Fruit fly (Drosophila melanogaster) whole organism, embryonic: ENCODE data around the gene drongo.

Source experiments
- Awh ChIP-seq: fragments of 200-800 bp; sonication (Bioruptor generic); IDR thresholded peaks from 2 replicates; pipeline ENCODE4, ENCODE4 v1.3.6; 2022; ENCODE audit warnings: missing biosample characterization, missing genetic modification characterization
- CG10321 ChIP-seq: fragments of 200-800 bp; sonication (Bioruptor generic); IDR thresholded peaks from 2 replicates; pipeline ENCODE4 v1.3.6; 2022; ENCODE audit warnings: missing biosample characterization, missing genetic modification characterization
- CG11085 ChIP-seq: fragments of 200-800 bp; sonication (Bioruptor generic); IDR thresholded peaks from 2 replicates; pipeline ENCODE4 v1.3.6; 2022; ENCODE audit warnings: missing biosample characterization, missing genetic modification characterization
- CG12219 ChIP-seq: fragments of 200-800 bp; sonication (Bioruptor generic); optimal IDR thresholded peaks from 3 replicates; lab custom pipeline; 2018; ENCODE audit warnings: missing biosample characterization, mild to moderate bottlenecking, missing genetic modification characterization
- CG1233 ChIP-seq: fragments of 200-800 bp; sonication (Bioruptor generic); optimal IDR thresholded peaks from 4 replicates; lab custom pipeline; 2018; ENCODE audit warnings: missing biosample characterization, mild to moderate bottlenecking, missing genetic modification characterization
- CG12391 ChIP-seq: fragments of 200-800 bp; sonication (Bioruptor generic); optimal IDR thresholded peaks from 3 replicates; lab custom pipeline; 2018; ENCODE audit warnings: missing biosample characterization, mild to moderate bottlenecking, missing genetic modification characterization, moderate library complexity
- CG12744 ChIP-seq: fragments of 200-800 bp; sonication (Bioruptor generic); optimal IDR thresholded peaks from 2 replicates; lab custom pipeline; 2016; ENCODE audit warnings: missing biosample characterization, missing genetic modification characterization
- CG13894 ChIP-seq: fragments of 200-800 bp; sonication (Bioruptor generic); optimal IDR thresholded peaks from 3 replicates; lab custom pipeline; 2018; ENCODE audit warnings: missing biosample characterization, mild to moderate bottlenecking, missing genetic modification characterization, moderate library complexity
- CG1602 ChIP-seq: fragments of 200-800 bp; sonication (Bioruptor generic); optimal IDR thresholded peaks from 3 replicates; lab custom pipeline; 2016; ENCODE audit warnings: missing biosample characterization, missing genetic modification characterization
- CG16815 ChIP-seq: fragments of 200-800 bp; sonication (Bioruptor generic); optimal IDR thresholded peaks from 3 replicates; lab custom pipeline; 2017; ENCODE audit warnings: missing biosample characterization, mild to moderate bottlenecking, missing genetic modification characterization
- CG17328 ChIP-seq: fragments of 200-800 bp; sonication (Bioruptor generic); IDR thresholded peaks from 2 replicates; pipeline ENCODE4 v1.3.6; 2022; ENCODE audit warnings: missing biosample characterization, missing genetic modification characterization
- CG32767 ChIP-seq: fragments of 200-800 bp; sonication (Bioruptor generic); IDR thresholded peaks from 2 replicates; pipeline ENCODE4 v1.3.6; 2022; ENCODE audit warnings: missing biosample characterization, missing genetic modification characterization
- CG4282 ChIP-seq: fragments of 200-800 bp; sonication (Bioruptor generic); optimal IDR thresholded peaks from 2 replicates; lab custom pipeline; 2016; ENCODE audit warnings: missing biosample characterization, missing genetic modification characterization
- CG5180 ChIP-seq: fragments of 200-800 bp; sonication (Bioruptor generic); optimal IDR thresholded peaks from 3 replicates; lab custom pipeline; 2017; ENCODE audit warnings: missing biosample characterization, missing genetic modification characterization, mild to moderate bottlenecking, moderate library complexity, missing genetic modification reagents
- CG6854 ChIP-seq: fragments of 200-800 bp; sonication (Bioruptor generic); optimal IDR thresholded peaks from 3 replicates; lab custom pipeline; 2017; ENCODE audit warnings: missing biosample characterization, mild to moderate bottlenecking, missing genetic modification characterization
- CG7987 ChIP-seq: fragments of 200-800 bp; sonication (Bioruptor generic); optimal IDR thresholded peaks from 2 replicates; lab custom pipeline; 2018; ENCODE audit warnings: missing biosample characterization, mild to moderate bottlenecking, missing genetic modification characterization, moderate library complexity
- CG9437 ChIP-seq: fragments of 200-800 bp; sonication (Bioruptor generic); optimal IDR thresholded peaks from 2 replicates; lab custom pipeline; 2018; ENCODE audit warnings: missing biosample characterization, mild to moderate bottlenecking, missing genetic modification characterization
- CTCF ChIP-seq: fragments of 200-800 bp; sonication (Bioruptor generic); optimal IDR thresholded peaks from 2 replicates; lab custom pipeline; 2017; ENCODE audit warnings: missing biosample characterization, mild to moderate bottlenecking, missing genetic modification characterization, moderate library complexity
- CoRest ChIP-seq: fragments of 200-800 bp; sonication (Bioruptor generic); optimal IDR thresholded peaks from 3 replicates; lab custom pipeline; 2018; ENCODE audit warnings: missing biosample characterization, mild to moderate bottlenecking, missing genetic modification characterization, moderate library complexity
- D19A ChIP-seq: fragments of 200-800 bp; optimal IDR thresholded peaks from 3 replicates; lab custom pipeline; 2019; ENCODE audit warnings: missing biosample characterization, mild to moderate bottlenecking, missing genetic modification characterization, moderate library complexity
- Dbx ChIP-seq: fragments of 200-800 bp; sonication (Bioruptor generic); IDR thresholded peaks from 3 replicates; pipeline ENCODE4 v1.3.6; 2022; ENCODE audit warnings: missing biosample characterization, missing genetic modification characterization
- Doc2 ChIP-seq: fragments of 200-800 bp; sonication (Bioruptor generic); IDR thresholded peaks from 2 replicates; pipeline ENCODE4 v1.3.6; 2022; ENCODE audit warnings: missing biosample characterization, missing genetic modification characterization
- Dref ChIP-seq: fragments of 200-800 bp; sonication (Bioruptor generic); IDR thresholded peaks from 2 replicates; pipeline ENCODE4 v1.3.6; 2022; ENCODE audit warnings: missing biosample characterization, missing genetic modification characterization
- Gsc ChIP-seq: fragments of 200-800 bp; sonication (Bioruptor generic); IDR thresholded peaks from 2 replicates; pipeline ENCODE4 v1.3.6; 2022; ENCODE audit warnings: missing biosample characterization, missing genetic modification characterization
- HLH4C ChIP-seq: fragments of 200-800 bp; sonication (Bioruptor generic); IDR thresholded peaks from 3 replicates; pipeline ENCODE4 v1.3.6; 2022; ENCODE audit warnings: missing biosample characterization, missing genetic modification characterization; ENCODE audit not compliant: partially characterized antibody
- HmgD ChIP-seq: fragments of 200-800 bp; sonication (Bioruptor generic); optimal IDR thresholded peaks from 3 replicates; lab custom pipeline; 2016; ENCODE audit warnings: missing biosample characterization, missing genetic modification characterization
- Lpt ChIP-seq: fragments of >200 bp; optimal IDR thresholded peaks from 2 replicates; lab custom pipeline; 2018; ENCODE audit warnings: missing biosample characterization, missing genetic modification characterization
- Med ChIP-seq: fragments of 200-800 bp; sonication (Bioruptor generic); peaks from one replicate; lab custom pipeline; 2016; ENCODE audit warnings: missing biosample characterization, missing genetic modification characterization, mild to moderate bottlenecking, inconsistent platforms, moderate library complexity
- Nf-YC ChIP-seq: fragments of 200-800 bp; optimal IDR thresholded peaks from 3 replicates; lab custom pipeline; 2019; ENCODE audit warnings: missing biosample characterization, mild to moderate bottlenecking, missing genetic modification characterization, moderate library complexity
- Scr ChIP-seq: fragments of 200-800 bp; sonication (Bioruptor generic); IDR thresholded peaks from 2 replicates; pipeline ENCODE4 v1.3.6; 2022; ENCODE audit warnings: missing biosample characterization, missing genetic modification characterization; ENCODE audit not compliant: partially characterized antibody
- YL-1 ChIP-seq: fragments of 200-800 bp; sonication (Bioruptor generic); optimal IDR thresholded peaks from 3 replicates; lab custom pipeline; 2017; ENCODE audit warnings: missing biosample characterization, mild to moderate bottlenecking, missing genetic modification characterization
- bbx ChIP-seq: fragments of 200-800 bp; sonication (Bioruptor generic); IDR thresholded peaks from 2 replicates; pipeline ENCODE4 v1.3.6; 2022; ENCODE audit warnings: missing biosample characterization, missing genetic modification characterization; ENCODE audit not compliant: partially characterized antibody
- ci ChIP-seq: fragments of 200-800 bp; sonication (Bioruptor generic); IDR thresholded peaks from 3 replicates; pipeline ENCODE4 v1.3.6; 2022; ENCODE audit warnings: missing biosample characterization, missing genetic modification characterization
- corto ChIP-seq: fragments of 200-800 bp; sonication (Bioruptor generic); optimal IDR thresholded peaks from 2 replicates; lab custom pipeline; 2016; ENCODE audit warnings: missing biosample characterization, mild to moderate bottlenecking, missing genetic modification characterization, moderate library complexity
- crp ChIP-seq, 2 experiments: fragments of 200-800 bp; sonication (Bioruptor generic); optimal IDR thresholded peaks; 2 replicates in 1 of 2; 3 replicates in 1 of 2; lab custom pipeline; 2017; ENCODE audit warnings: missing biosample characterization in 2 of 2, missing genetic modification characterization in 2 of 2, mild to moderate bottlenecking in 1 of 2, moderate library complexity in 1 of 2
- dysf ChIP-seq: fragments of 200-800 bp; sonication (Bioruptor generic); IDR thresholded peaks from 3 replicates; pipeline ENCODE4 v1.3.6; 2022; ENCODE audit warnings: missing biosample characterization, missing genetic modification characterization
- esg ChIP-seq: fragments of 200-800 bp; sonication (Bioruptor generic); conservative IDR thresholded peaks from 2 replicates; pipeline ENCODE4 v1.3.6; 2022; ENCODE audit warnings: missing biosample characterization, missing genetic modification characterization
- grau ChIP-seq: fragments of 200-800 bp; optimal IDR thresholded peaks from 3 replicates; lab custom pipeline; 2019; ENCODE audit warnings: missing biosample characterization, mild to moderate bottlenecking, missing genetic modification characterization, moderate library complexity
- kah ChIP-seq: fragments of 200-800 bp; sonication (Bioruptor generic); optimal IDR thresholded peaks from 2 replicates; lab custom pipeline; 2018; ENCODE audit warnings: missing biosample characterization, mild to moderate bottlenecking, missing genetic modification characterization
- lab ChIP-seq: fragments of 200-800 bp; sonication (Bioruptor generic); optimal IDR thresholded peaks from 3 replicates; lab custom pipeline; 2017; ENCODE audit warnings: missing biosample characterization, missing genetic modification characterization, mild to moderate bottlenecking, moderate library complexity, missing genetic modification reagents
- phol ChIP-seq: fragments of 200-800 bp; sonication (Bioruptor generic); optimal IDR thresholded peaks from 3 replicates; lab custom pipeline; 2018; ENCODE audit warnings: missing biosample characterization, mild to moderate bottlenecking, missing genetic modification characterization, moderate library complexity
- psq ChIP-seq: fragments of 200-800 bp; sonication (Bioruptor generic); optimal IDR thresholded peaks from 2 replicates; lab custom pipeline; 2017; ENCODE audit warnings: missing biosample characterization, missing genetic modification characterization
- ranshi ChIP-seq: fragments of 200-800 bp; sonication (Bioruptor generic); IDR thresholded peaks from 2 replicates; pipeline ENCODE4 v1.3.6; 2022; ENCODE audit warnings: missing biosample characterization, missing genetic modification characterization
- ro ChIP-seq: fragments of 200-800 bp; sonication (Bioruptor generic); IDR thresholded peaks from 2 replicates; pipeline ENCODE4 v1.3.6; 2022; ENCODE audit warnings: missing biosample characterization, missing genetic modification characterization
- sd ChIP-seq: fragments of 200-800 bp; sonication (Bioruptor generic); optimal IDR thresholded peaks from 3 replicates; lab custom pipeline; 2018; ENCODE audit warnings: missing biosample characterization, mild to moderate bottlenecking, missing genetic modification characterization, moderate library complexity
- sob ChIP-seq: fragments of 200-800 bp; sonication (Bioruptor generic); IDR thresholded peaks from 2 replicates; pipeline ENCODE4 v1.3.6; 2022; ENCODE audit warnings: missing biosample characterization, missing genetic modification characterization
- trh ChIP-seq: fragments of 200-800 bp; sonication (Bioruptor generic); optimal IDR thresholded peaks from 2 replicates; lab custom pipeline; 2016; ENCODE audit warnings: missing biosample characterization, missing genetic modification characterization
- wek ChIP-seq: fragments of 200-800 bp; sonication (Bioruptor generic); optimal IDR thresholded peaks from 3 replicates; lab custom pipeline; 2018; ENCODE audit warnings: missing biosample characterization, mild to moderate bottlenecking, missing genetic modification characterization, moderate library complexity
- zen ChIP-seq: fragments of 200-800 bp; sonication (Bioruptor generic); optimal IDR thresholded peaks from 3 replicates; lab custom pipeline; 2018; ENCODE audit warnings: missing biosample characterization, mild to moderate bottlenecking, missing genetic modification characterization, moderate library complexity

drongo gene

dm6 chr2L:867899-868605, 17.2 kb upstream of the drongo start, which contains the start of gene aru (continued):
- TF ChIP-seq ranshi (GFP tag; lab: Robert Waterston, UW) (peak; percentile 32; the same call in 1 of the 2 replicates), CG7987 (GFP tag; lab: Kevin White, UChicago) (peak; percentile 60), CG1233 (GFP tag; lab: Kevin White, UChicago) (no peak), sob (GFP tag; lab: Robert Waterston, UW) (peak; percentile 38; the same call in 1 of the 2 replicates), crp (GFP tag; optimal IDR thresholded peaks at IDR 0.05; lab: Kevin White, UChicago) (no peak), Awh (GFP tag; lab: Robert Waterston, UW) (peak; percentile 24; the same call in 1 of the 2 replicates), CG17328 (GFP tag; lab: Robert Waterston, UW) (peak; percentile 24; the same call in 1 of the 2 replicates), CG5180 (GFP tag; lab: Kevin White, UChicago) (peak; percentile 26), CG10321 (GFP tag; lab: Robert Waterston, UW) (no peak), Lpt (GFP tag; lab: Kevin White, UChicago) (peak; percentile 4), dysf (peak; percentile 12; the same call in 1 of the 3 replicates), CG16815 (GFP tag; lab: Kevin White, UChicago) (no peak), wek (GFP tag; lab: Kevin White, UChicago) (peak; percentile 16), CG11085 (GFP tag; lab: Robert Waterston, UW) (no peak), CoRest (tag; lab: Kevin White, UChicago) (peak; percentile 15), CG12219 (GFP tag; lab: Kevin White, UChicago) (peak; percentile 32), CTCF (GFP tag; lab: Kevin White, UChicago) (peak; percentile 3), CG6854 (GFP tag; lab: Kevin White, UChicago) (peak; percentile 43), grau (tag; lab: Kevin White, UChicago) (peak; percentile 26), CG1602 (no peak), trh (no peak), Dref (0 out of 2 replicates have a peak, but pooled peaks have one; percentile 32), Dbx (peak; percentile 68; the same call in 1 of the 3 replicates), CG9437 (no peak), YL-1 (GFP tag; lab: Kevin White, UChicago) (peak; percentile 27), Med (peak; percentile 86), ro (GFP tag; lab: Robert Waterston, UW) (no peak), Doc2 (GFP tag; lab: Robert Waterston, UW) (no peak), psq (peak; percentile 2), CG12391 (tag; lab: Kevin White, UChicago) (peak; percentile 60), HLH4C (peak; percentile 21; the same call in 1 of the 3 replicates), corto (GFP tag; lab: Kevin White, UChicago) (peak; percentile 0), Scr (peak; percentile 25; the same call in 1 of the 2 replicates), CG4282 (no peak), CG12744 (GFP tag; lab: Kevin White, UChicago) (no peak), esg (GFP tag; lab: Robert Waterston, UW) (no peak), CG32767 (GFP tag; lab: Robert Waterston, UW) (0 out of 2 replicates have a peak, but pooled peaks have one; percentile 36), Gsc (GFP tag; lab: Robert Waterston, UW) (no peak), bbx (0 out of 2 replicates have a peak, but pooled peaks have one; percentile 16), Nf-YC (tag; lab: Kevin White, UChicago) (peak; percentile 27), ci (GFP tag; lab: Robert Waterston, UW) (peak; percentile 72), kah (GFP tag; lab: Kevin White, UChicago) (peak; percentile 83), sd (tag; lab: Kevin White, UChicago) (peak; percentile 15), zen (tag; lab: Kevin White, UChicago) (no peak), CG13894 (peak; percentile 38), lab (GFP tag; lab: Kevin White, UChicago) (peak; percentile 63), phol (tag; lab: Kevin White, UChicago) (peak; percentile 26), D19A (tag; lab: Kevin White, UChicago) (peak; percentile 29), HmgD (GFP tag; lab: Kevin White, UChicago) (peak; percentile 22)
